Fruit fly (Drosophila melanogaster) whole organism, pupa: ENCODE results near the gene CG31286.

Source experiments
- CG10348 ChIP-seq: fragments of 200-800 bp; sonication (Bioruptor generic); IDR thresholded peaks from 2 replicates; pipeline ENCODE4 v1.3.6; 2022; ENCODE audit warnings: missing biosample characterization, missing genetic modification characterization
- CG12605 ChIP-seq: fragments of 200-800 bp; sonication (Bioruptor generic); IDR thresholded peaks from 2 replicates; pipeline ENCODE4 v1.3.6; 2022; ENCODE audit warnings: missing biosample characterization, missing genetic modification characterization
- CG13204 ChIP-seq: fragments of 200-800 bp; sonication (Bioruptor generic); optimal IDR thresholded peaks from 2 replicates; lab custom pipeline; 2018; ENCODE audit warnings: missing biosample characterization, mild to moderate bottlenecking, missing genetic modification characterization, moderate library complexity
- CG14655 ChIP-seq: fragments of 200-800 bp; sonication (Bioruptor generic); optimal IDR thresholded peaks from 3 replicates; lab custom pipeline; 2017; ENCODE audit warnings: mild to moderate bottlenecking, missing biosample characterization, missing genetic modification reagents, missing genetic modification characterization
- CG15710 ChIP-seq: fragments of 200-800 bp; sonication (Bioruptor generic); optimal IDR thresholded peaks from 2 replicates; lab custom pipeline; 2018; ENCODE audit warnings: missing biosample characterization, mild to moderate bottlenecking, missing genetic modification characterization, moderate library complexity
- CG17806 ChIP-seq: fragments of 200-800 bp; sonication (Bioruptor generic); optimal IDR thresholded peaks from 2 replicates; lab custom pipeline; 2018; ENCODE audit warnings: missing biosample characterization, mild to moderate bottlenecking, missing genetic modification characterization, moderate library complexity
- CG32121 ChIP-seq: fragments of 200-800 bp; sonication (Bioruptor generic); IDR thresholded peaks from 2 replicates; pipeline ENCODE4 v1.3.6; 2022; ENCODE audit warnings: missing biosample characterization, missing genetic modification characterization
- CG34367 ChIP-seq: fragments of 200-800 bp; sonication (Bioruptor generic); optimal IDR thresholded peaks from 2 replicates; lab custom pipeline; 2018; ENCODE audit warnings: missing biosample characterization, mild to moderate bottlenecking, missing genetic modification characterization
- CG4496 ChIP-seq: fragments of 200-800 bp; sonication (Bioruptor generic); IDR thresholded peaks from 3 replicates; pipeline ENCODE4 v1.3.6; 2022; ENCODE audit warnings: missing biosample characterization, missing genetic modification characterization
- CG8159 ChIP-seq: fragments of 200-800 bp; sonication (Bioruptor generic); optimal IDR thresholded peaks from 3 replicates; lab custom pipeline; 2018; ENCODE audit warnings: missing biosample characterization, mild to moderate bottlenecking, missing genetic modification characterization, moderate library complexity
- CG8301 ChIP-seq: fragments of 200-800 bp; sonication (Bioruptor generic); optimal IDR thresholded peaks from 2 replicates; lab custom pipeline; 2018; ENCODE audit warnings: missing biosample characterization, mild to moderate bottlenecking, missing genetic modification characterization
- CG9948 ChIP-seq: fragments of 200-800 bp; sonication (Bioruptor generic); optimal IDR thresholded peaks from 2 replicates; lab custom pipeline; 2018; ENCODE audit warnings: missing biosample characterization, mild to moderate bottlenecking, missing genetic modification characterization, moderate library complexity
- D1 ChIP-seq: fragments of 200-800 bp; sonication (Bioruptor generic); optimal IDR thresholded peaks from 2 replicates; lab custom pipeline; 2018; ENCODE audit warnings: missing biosample characterization, mild to moderate bottlenecking, missing genetic modification characterization, moderate library complexity
- EcR ChIP-seq: fragments of 200-800 bp; sonication (Bioruptor generic); optimal IDR thresholded peaks from 3 replicates; lab custom pipeline; 2019; ENCODE audit warnings: missing biosample characterization, missing genetic modification characterization, mild to moderate bottlenecking, moderate library complexity, missing genetic modification reagents
- Ets98B ChIP-seq: fragments of 200-800 bp; sonication (Bioruptor generic); IDR thresholded peaks from 2 replicates; pipeline ENCODE4 v1.3.6; 2022; ENCODE audit warnings: missing biosample characterization, missing genetic modification characterization
- Pif1A ChIP-seq: fragments of 200-800 bp; sonication (Bioruptor generic); optimal IDR thresholded peaks from 3 replicates; lab custom pipeline; 2016; ENCODE audit warnings: missing biosample characterization, missing genetic modification characterization
- Pif1B ChIP-seq: fragments of 200-800 bp; sonication (Bioruptor generic); optimal IDR thresholded peaks from 3 replicates; lab custom pipeline; 2016; ENCODE audit warnings: missing biosample characterization, missing genetic modification characterization
- Snoo ChIP-seq: fragments of 200-800 bp; sonication (Bioruptor generic); optimal IDR thresholded peaks from 3 replicates; lab custom pipeline; 2017; ENCODE audit warnings: missing biosample characterization, mild to moderate bottlenecking, missing genetic modification characterization, inconsistent platforms
- fd96Ca ChIP-seq: fragments of 200-800 bp; sonication (Bioruptor generic); IDR thresholded peaks from 3 replicates; pipeline ENCODE4 v1.3.6; 2022; ENCODE audit warnings: missing biosample characterization, missing genetic modification characterization
- gl ChIP-seq: fragments of 200-800 bp; sonication (Bioruptor generic); optimal IDR thresholded peaks from 2 replicates; lab custom pipeline; 2018; ENCODE audit warnings: missing biosample characterization, mild to moderate bottlenecking, missing genetic modification characterization
- rn ChIP-seq: fragments of 200-800 bp; sonication (Bioruptor generic); IDR thresholded peaks from 2 replicates; pipeline ENCODE4 v1.3.6; 2022; ENCODE audit warnings: missing biosample characterization, missing genetic modification characterization

CG31286 gene

DNA sequence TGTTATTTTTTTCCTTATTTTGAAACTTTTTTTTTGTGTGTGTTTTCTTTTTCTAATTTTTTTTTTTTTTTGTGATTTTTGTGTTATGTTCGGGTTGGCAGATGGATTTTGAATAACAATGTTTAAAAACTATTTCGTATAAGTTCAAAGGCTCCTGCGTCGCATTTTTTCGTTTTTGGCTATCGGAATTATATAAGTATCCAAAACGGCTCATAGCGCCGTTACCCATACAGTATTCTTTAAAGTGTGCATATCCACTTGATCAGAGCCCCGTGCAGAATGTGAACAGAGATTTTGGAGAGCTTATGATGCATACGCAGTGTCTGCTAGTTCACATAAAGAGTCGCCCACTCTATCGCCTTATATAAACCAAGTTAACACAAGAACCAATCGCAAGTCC is 13.2 kb upstream of the CG31286 start, which contains the start of gene sowi:
sowi (minus strand) TSS at position 101 of the 400 bp plus-strand sequence.
- no peak for TF ChIP-seq EcR (GFP tag; lab: Kevin White, UChicago)
- no peak for TF ChIP-seq CG15710 (tag; lab: Kevin White, UChicago)
- TF ChIP-seq CG34367 (tag; lab: Kevin White, UChicago) = no peak
- TF ChIP-seq CG9948 = no peak
- no peak for TF ChIP-seq Pif1B (GFP tag; lab: Kevin White, UChicago)
- TF ChIP-seq Pif1A = no peak
- TF ChIP-seq CG14655 (GFP tag; lab: Kevin White, UChicago) = no peak
- no peak for TF ChIP-seq CG32121 (GFP tag; lab: Robert Waterston, UW)
- no peak for TF ChIP-seq gl (tag; lab: Kevin White, UChicago)
- no peak for TF ChIP-seq Snoo (tag; lab: Kevin White, UChicago)
- TF ChIP-seq CG8301 (tag; lab: Kevin White, UChicago) = no peak
- no peak for TF ChIP-seq CG8159 (tag; lab: Kevin White, UChicago)
- TF ChIP-seq CG17806 (tag; lab: Kevin White, UChicago) = no peak
- TF ChIP-seq D1 (tag; lab: Kevin White, UChicago) = no peak
- no peak for TF ChIP-seq CG12605 (GFP tag; lab: Robert Waterston, UW)

dm6 chr3R:6629221-6629620 is 11.8 kb upstream of the CG31286 start, which contains the start of gene CG15177:
TSS of gene CG15177 (minus strand) at chr3R:6629321.
- TF ChIP-seq CG15710 (tag; lab: Kevin White, UChicago) = no peak
- TF ChIP-seq Snoo (tag; lab: Kevin White, UChicago) = no peak
- TF ChIP-seq fd96Ca (GFP tag; lab: Robert Waterston, UW) = no peak
- no peak for TF ChIP-seq CG8159 (tag; lab: Kevin White, UChicago)
- TF ChIP-seq rn (GFP tag; lab: Robert Waterston, UW) = no peak
- no peak for TF ChIP-seq CG14655 (GFP tag; lab: Kevin White, UChicago)
- TF ChIP-seq CG12605 (GFP tag; lab: Robert Waterston, UW) = no peak

- TF ChIP-seq CG10348 (GFP tag; lab: Robert Waterston, UW) = no peak
- TF ChIP-seq gl (tag; lab: Kevin White, UChicago) = no peak
- no peak for TF ChIP-seq Ets98B (GFP tag; lab: Robert Waterston, UW)
- no peak for TF ChIP-seq CG17806 (tag; lab: Kevin White, UChicago)
- TF ChIP-seq Pif1B (GFP tag; lab: Kevin White, UChicago) = no peak
- no peak for TF ChIP-seq CG14655 (GFP tag; lab: Kevin White, UChicago)
- TF ChIP-seq CG15710 (tag; lab: Kevin White, UChicago) = no peak
- no peak for TF ChIP-seq EcR (GFP tag; lab: Kevin White, UChicago)
- TF ChIP-seq fd96Ca (GFP tag; lab: Robert Waterston, UW) = no peak
- TF ChIP-seq CG34367 (tag; lab: Kevin White, UChicago) = no peak
- TF ChIP-seq, all 21 proteins: peak for 0
Measured at dm6 chr3R:6629851-6630250, 11.2 kb upstream of the CG31286 start, which contains the start of gene sunz. TSS of gene sunz (plus strand) at chr3R:6630151.

DNA sequence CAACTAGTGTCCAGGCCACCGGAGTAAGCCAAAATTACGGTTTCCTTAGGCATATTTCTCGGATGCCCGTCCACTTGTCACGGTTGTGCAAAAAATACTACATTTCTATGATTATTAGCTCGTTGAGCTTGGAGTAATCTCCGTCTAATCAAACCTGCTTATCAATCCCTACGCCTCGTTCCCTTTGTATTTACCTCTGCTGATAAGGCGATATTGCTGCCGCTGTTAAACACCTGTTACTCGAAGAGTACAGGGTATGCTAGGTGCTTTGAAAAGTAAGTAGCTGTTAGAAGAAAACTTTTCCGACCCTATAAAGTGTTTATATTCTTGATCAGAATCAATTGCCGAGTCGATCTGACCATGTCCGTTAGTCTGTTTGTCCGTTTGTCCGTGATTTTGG is 3.3 kb downstream of the CG31286 start, which contains the start of gene Ass:
Ass (minus strand) TSS at position 101 of the 400 bp plus-strand sequence.
- TF ChIP-seq CG9948 (no peak), Snoo (tag; lab: Kevin White, UChicago) (no peak), rn (GFP tag; lab: Robert Waterston, UW) (no peak), Ets98B (GFP tag; lab: Robert Waterston, UW) (no peak), CG32121 (GFP tag; lab: Robert Waterston, UW) (no peak), fd96Ca (GFP tag; lab: Robert Waterston, UW) (no peak), Pif1A (no peak), Pif1B (GFP tag; lab: Kevin White, UChicago) (no peak), EcR (GFP tag; lab: Kevin White, UChicago) (no peak), D1 (tag; lab: Kevin White, UChicago) (no peak), gl (tag; lab: Kevin White, UChicago) (no peak), CG13204 (GFP tag; lab: Kevin White, UChicago) (no peak), CG10348 (GFP tag; lab: Robert Waterston, UW) (no peak), CG15710 (tag; lab: Kevin White, UChicago) (no peak), CG8301 (tag; lab: Kevin White, UChicago) (no peak), CG34367 (tag; lab: Kevin White, UChicago) (no peak), CG14655 (GFP tag; lab: Kevin White, UChicago) (no peak), CG8159 (tag; lab: Kevin White, UChicago) (no peak), CG12605 (GFP tag; lab: Robert Waterston, UW) (no peak), CG4496 (GFP tag; lab: Robert Waterston, UW) (no peak)

DNA sequence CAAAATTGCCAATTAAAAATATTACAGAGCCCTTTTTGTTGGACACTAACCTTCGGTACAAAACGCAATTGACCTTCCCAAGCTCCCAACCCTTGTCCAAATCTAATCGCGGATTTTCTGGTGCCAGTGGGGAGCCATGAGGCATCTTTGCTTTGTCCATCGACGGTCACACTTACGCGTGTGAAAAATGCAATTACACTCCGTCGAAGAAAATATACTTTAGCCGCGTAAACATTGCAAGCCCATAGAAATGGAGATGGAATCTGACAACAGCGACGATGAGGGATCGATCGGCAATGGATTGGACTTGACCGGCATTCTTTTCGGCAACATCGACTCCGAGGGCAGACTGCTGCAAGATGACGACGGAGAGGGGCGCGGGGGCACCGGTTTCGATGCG is 5.7 kb downstream of the CG31286 start, which contains the start of gene Taf1:
Taf1 (plus strand) TSS at position 150 of the 400 bp plus-strand sequence.
- TF ChIP-seq gl (tag; lab: Kevin White, UChicago) = no peak
- no peak for TF ChIP-seq Snoo (tag; lab: Kevin White, UChicago)
- TF ChIP-seq fd96Ca (GFP tag; lab: Robert Waterston, UW) = no peak
- TF ChIP-seq Ets98B (GFP tag; lab: Robert Waterston, UW) = no peak
- no peak for TF ChIP-seq rn (GFP tag; lab: Robert Waterston, UW)
